Worm (Caenorhabditis elegans): ENCODE data around the gene srab-24.

DNA sequence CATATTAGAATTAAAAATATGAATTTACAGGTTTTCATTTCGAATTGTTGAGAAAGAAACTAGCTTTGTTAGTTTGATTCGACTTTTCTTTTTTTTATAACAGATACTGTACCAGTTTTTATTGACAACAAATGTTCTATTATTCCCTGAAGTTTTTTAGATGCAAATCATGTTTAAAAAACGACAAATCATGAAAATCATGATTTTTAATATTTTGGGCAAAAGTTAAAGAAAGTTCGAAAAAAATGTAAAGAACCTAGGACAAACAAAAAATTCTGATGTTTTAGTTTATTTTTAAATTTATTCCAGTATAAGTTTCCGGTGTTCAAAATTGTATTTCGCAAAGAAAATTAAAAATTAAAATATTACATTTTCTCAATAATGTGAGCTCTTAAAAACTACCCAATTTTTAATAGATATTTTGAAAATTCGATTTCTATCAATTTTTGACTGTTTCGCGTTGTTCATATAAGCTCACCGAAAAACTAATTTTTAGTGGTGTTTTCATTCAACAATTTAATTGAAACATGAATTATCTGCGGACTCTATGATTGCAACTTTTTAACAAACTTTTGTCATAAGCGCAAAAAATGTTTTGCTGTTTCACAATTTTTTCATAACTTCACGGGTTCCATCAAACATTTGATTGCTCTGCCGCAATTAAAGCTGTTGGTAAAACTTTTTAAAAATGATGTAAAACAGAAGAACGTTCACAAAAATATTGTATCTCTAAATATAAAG, 8.5 kb downstream of the srab-24 start, which contains the start of gene Y64G10A.10:
- TF ChIP-seq nhr-11 (tag; optimal IDR thresholded peaks at IDR 0.05) (no peak), lin-13 (GFP tag; optimal IDR thresholded peaks at IDR 0.05) (no peak), alr-1 (tag; optimal IDR thresholded peaks at IDR 0.05) (no peak), R02D3.7 (tag; optimal IDR thresholded peaks at IDR 0.05) (no peak), ZK546.5 (tag; optimal IDR thresholded peaks at IDR 0.05) (no peak), fos-1 (tag; optimal IDR thresholded peaks at IDR 0.05) (no peak)
